5 fruit fly cellular contexts compared by ENCODE assay signal in genomic region chrX:13319376-13319883, dm6.
TF ChIP-seq lines count a peak whose summit lies in the region.

No protein-coding gene starts in this region.

TF ChIP-seq in whole organism, adult, 20 proteins besides CTCF, POLR2A, EP300 and RAD21 (continued from another document):
- TF ChIP-seq cnc (optimal IDR thresholded peaks at IDR 0.05; lab: Kevin White, UChicago): no peak
- TF ChIP-seq tj (GFP tag; optimal IDR thresholded peaks at IDR 0.05; lab: Kevin White, UChicago): peak; percentile 78
- peak; percentile 76 for TF ChIP-seq CG14711 (tag; optimal IDR thresholded peaks at IDR 0.05; lab: Kevin White, UChicago)
TF ChIP-seq in whole organism, adult: peak in this region for 15.

TF ChIP-seq in whole organism, embryonic, 481 proteins besides CTCF, POLR2A, EP300 and RAD21 (continued from another document and continues in another):
- peak; percentile 7 for TF ChIP-seq lilli (GFP tag; optimal IDR thresholded peaks at IDR 0.05; lab: Kevin White, UChicago)
- TF ChIP-seq nom (GFP tag; optimal IDR thresholded peaks at IDR 0.05; lab: Kevin White, UChicago): peak; percentile 99
- peak; percentile 61 for TF ChIP-seq gem (tag; optimal IDR thresholded peaks at IDR 0.05; lab: Kevin White, UChicago)
- TF ChIP-seq CG8478 (optimal IDR thresholded peaks at IDR 0.05; lab: Kevin White, UChicago): no peak
- peak; percentile 91 for TF ChIP-seq Sry-β (GFP tag; optimal IDR thresholded peaks at IDR 0.05; lab: Kevin White, UChicago)
- no peak for TF ChIP-seq ERR (GFP tag; optimal IDR thresholded peaks at IDR 0.05; lab: Kevin White, UChicago)
- TF ChIP-seq tap (tag; optimal IDR thresholded peaks at IDR 0.05; lab: Kevin White, UChicago): peak; percentile 19
- TF ChIP-seq ci (GFP tag; IDR thresholded peaks at IDR 0.05; lab: Robert Waterston, UW): no peak
- TF ChIP-seq CG6689 (GFP tag; IDR thresholded peaks at IDR 0.05; lab: Robert Waterston, UW): peak; percentile 40; the same call in 1 of the 2 replicates
- TF ChIP-seq pzg (GFP tag; optimal IDR thresholded peaks at IDR 0.05; lab: Kevin White, UChicago): no peak
- TF ChIP-seq Six4 (GFP tag; optimal IDR thresholded peaks at IDR 0.05; lab: Kevin White, UChicago): no peak
- no peak for TF ChIP-seq otp (GFP tag; IDR thresholded peaks at IDR 0.05; lab: Robert Waterston, UW)
- TF ChIP-seq Dek (tag; optimal IDR thresholded peaks at IDR 0.05; lab: Kevin White, UChicago): peak; percentile 62
- TF ChIP-seq fd3F (GFP tag; optimal IDR thresholded peaks at IDR 0.05; lab: Kevin White, UChicago): peak; percentile 39
- peak; percentile 3 for TF ChIP-seq CG34376 (GFP tag; optimal IDR thresholded peaks at IDR 0.05; lab: Kevin White, UChicago)
- TF ChIP-seq scrt (GFP tag; optimal IDR thresholded peaks at IDR 0.05; lab: Kevin White, UChicago): peak; percentile 8
- peak; percentile 13 for TF ChIP-seq CG11723 (GFP tag; optimal IDR thresholded peaks at IDR 0.05; lab: Kevin White, UChicago)
- no peak for TF ChIP-seq Lim3 (GFP tag; IDR thresholded peaks at IDR 0.05; lab: Robert Waterston, UW)
- TF ChIP-seq CG6254 (GFP tag; optimal IDR thresholded peaks at IDR 0.05; lab: Kevin White, UChicago): peak; percentile 60
- no peak for TF ChIP-seq MESR4 (GFP tag; optimal IDR thresholded peaks at IDR 0.05; lab: Kevin White, UChicago)
- TF ChIP-seq tll (GFP tag; optimal IDR thresholded peaks at IDR 0.05; lab: Kevin White, UChicago): no peak
- peak; percentile 20 to 88 for TF ChIP-seq bsh (GFP tag; optimal IDR thresholded peaks at IDR 0.05; lab: Kevin White, UChicago)
- TF ChIP-seq ATbp (GFP tag; optimal IDR thresholded peaks at IDR 0.05; lab: Kevin White, UChicago): no peak
- TF ChIP-seq CG15073 (GFP tag; optimal IDR thresholded peaks at IDR 0.05; lab: Kevin White, UChicago): no peak
- TF ChIP-seq Hr3 (GFP tag; optimal IDR thresholded peaks at IDR 0.05; lab: Kevin White, UChicago): no peak
- no peak for TF ChIP-seq gcm2 (GFP tag; optimal IDR thresholded peaks at IDR 0.05; lab: Kevin White, UChicago)
- peak; percentile 22 for TF ChIP-seq gsb-n (tag; optimal IDR thresholded peaks at IDR 0.05; lab: Kevin White, UChicago)
- no peak for TF ChIP-seq mam (GFP tag; optimal IDR thresholded peaks at IDR 0.05; lab: Kevin White, UChicago)
- TF ChIP-seq Hmr (GFP tag; optimal IDR thresholded peaks at IDR 0.05; lab: Kevin White, UChicago): peak; percentile 66
- peak; percentile 53 for TF ChIP-seq CG17359 (tag; optimal IDR thresholded peaks at IDR 0.05; lab: Kevin White, UChicago)
- peak; percentile 6 for TF ChIP-seq CG9437 (GFP tag; optimal IDR thresholded peaks at IDR 0.05; lab: Kevin White, UChicago)
- peak; percentile 40 for TF ChIP-seq unpg (GFP tag; optimal IDR thresholded peaks at IDR 0.05; lab: Kevin White, UChicago)
- TF ChIP-seq CG15601 (tag; optimal IDR thresholded peaks at IDR 0.05; lab: Kevin White, UChicago): peak; percentile 91

TF ChIP-seq in whole organism, prepupa, 60 proteins besides CTCF, POLR2A, EP300 and RAD21 (continued from another document and continues in another):
- TF ChIP-seq Smox (GFP tag; optimal IDR thresholded peaks at IDR 0.05; lab: Kevin White, UChicago) (peak; percentile 26), Lpt (GFP tag; optimal IDR thresholded peaks at IDR 0.05; lab: Kevin White, UChicago) (peak; percentile 62), CG6854 (GFP tag; optimal IDR thresholded peaks at IDR 0.05; lab: Kevin White, UChicago) (peak; percentile 98), acj6 (GFP tag; optimal IDR thresholded peaks at IDR 0.05; lab: Kevin White, UChicago) (peak; percentile 57), CG8319 (GFP tag; optimal IDR thresholded peaks at IDR 0.05; lab: Kevin White, UChicago) (peak; percentile 41), svp (GFP tag; lab: Kevin White, UChicago) (peak; percentile 83), CG16779 (tag; optimal IDR thresholded peaks at IDR 0.05; lab: Kevin White, UChicago) (peak; percentile 92), CG3032 (tag; optimal IDR thresholded peaks at IDR 0.05; lab: Kevin White, UChicago) (peak; percentile 86), CG6163 (GFP tag; IDR thresholded peaks at IDR 0.05; lab: Robert Waterston, UW) (peak; percentile 72; the same call in 2 of the 3 replicates), CG8119 (GFP tag; IDR thresholded peaks at IDR 0.05; lab: Robert Waterston, UW) (peak; percentile 79), CG10669 (GFP tag; optimal IDR thresholded peaks at IDR 0.05; lab: Kevin White, UChicago) (peak; percentile 89), Met (GFP tag; optimal IDR thresholded peaks at IDR 0.05; lab: Kevin White, UChicago) (peak; percentile 67), Eip78C (GFP tag; lab: Kevin White, UChicago) (peak; percentile 85), salr (GFP tag; optimal IDR thresholded peaks at IDR 0.05; lab: Kevin White, UChicago) (peak; percentile 71 to 77), lz (GFP tag; optimal IDR thresholded peaks at IDR 0.05; lab: Kevin White, UChicago) (peak; percentile 32), Blimp-1 (GFP tag; optimal IDR thresholded peaks at IDR 0.05; lab: Kevin White, UChicago) (peak; percentile 75), achi (GFP tag; optimal IDR thresholded peaks at IDR 0.05; lab: Kevin White, UChicago) (peak; percentile 69), ss (GFP tag; optimal IDR thresholded peaks at IDR 0.05; lab: Kevin White, UChicago) (peak; percentile 99), fd59A (GFP tag; optimal IDR thresholded peaks at IDR 0.05; lab: Kevin White, UChicago) (peak; percentile 21), CG8632 (GFP tag; optimal IDR thresholded peaks at IDR 0.05; lab: Kevin White, UChicago) (peak; percentile 72), dac (GFP tag; optimal IDR thresholded peaks at IDR 0.05; lab: Kevin White, UChicago) (peak; percentile 65), OdsH (GFP tag; optimal IDR thresholded peaks at IDR 0.05; lab: Kevin White, UChicago) (peak; percentile 70), Eip75B (GFP tag; optimal IDR thresholded peaks at IDR 0.05; lab: Kevin White, UChicago) (peak; percentile 18), Sox15 (GFP tag; optimal IDR thresholded peaks at IDR 0.05; lab: Kevin White, UChicago) (no peak), CG6276 (GFP tag; optimal IDR thresholded peaks at IDR 0.05; lab: Kevin White, UChicago) (peak; percentile 96), net (GFP tag; optimal IDR thresholded peaks at IDR 0.05; lab: Kevin White, UChicago) (peak; percentile 81), Gug (GFP tag; IDR thresholded peaks at IDR 0.05; lab: Robert Waterston, UW) (peak; percentile 32; the same call in 1 of the 2 replicates), CG1621 (tag; optimal IDR thresholded peaks at IDR 0.05; lab: Kevin White, UChicago) (peak; percentile 80), CG7368 (GFP tag; optimal IDR thresholded peaks at IDR 0.05; lab: Kevin White, UChicago) (peak; percentile 76), Hr38 (GFP tag; optimal IDR thresholded peaks at IDR 0.05; lab: Kevin White, UChicago) (no peak), spab (GFP tag; optimal IDR thresholded peaks at IDR 0.05; lab: Kevin White, UChicago) (peak; percentile 87), Eip93F (GFP tag; optimal IDR thresholded peaks at IDR 0.05; lab: Kevin White, UChicago) (peak; percentile 65), Hr39 (GFP tag; optimal IDR thresholded peaks at IDR 0.05; lab: Kevin White, UChicago) (no peak), CG6808 (GFP tag; optimal IDR thresholded peaks at IDR 0.05; lab: Kevin White, UChicago) (peak; percentile 94)

TF ChIP-seq in whole organism, pupa, 21 proteins besides CTCF, POLR2A, EP300 and RAD21 (continued from another document):
- peak; percentile 86 for TF ChIP-seq EcR (GFP tag; optimal IDR thresholded peaks at IDR 0.05; lab: Kevin White, UChicago)
- peak; percentile 65; the same call in 1 of the 3 replicates for TF ChIP-seq fd96Ca (GFP tag; IDR thresholded peaks at IDR 0.05; lab: Robert Waterston, UW)

TF ChIP-seq in whole organism, wandering third instar larva, 38 proteins besides CTCF, POLR2A, EP300 and RAD21 (continued from another document):
- peak; percentile 40 for TF ChIP-seq dmrt93B (GFP tag; optimal IDR thresholded peaks at IDR 0.05; lab: Kevin White, UChicago)
- no peak for TF ChIP-seq pan (optimal IDR thresholded peaks at IDR 0.05; lab: Kevin White, UChicago)
- TF ChIP-seq Mio (GFP tag; optimal IDR thresholded peaks at IDR 0.05; lab: Kevin White, UChicago): no peak
- TF ChIP-seq woc (GFP tag; optimal IDR thresholded peaks at IDR 0.05; lab: Kevin White, UChicago): peak; percentile 76
- TF ChIP-seq sage (GFP tag; optimal IDR thresholded peaks at IDR 0.05; lab: Kevin White, UChicago): peak; percentile 28
- TF ChIP-seq Dif (GFP tag; optimal IDR thresholded peaks at IDR 0.05; lab: Kevin White, UChicago; ENCODE audit: partially characterized antibody): peak; percentile 86
- TF ChIP-seq HLH106 (tag; optimal IDR thresholded peaks at IDR 0.05; lab: Kevin White, UChicago): peak; percentile 78
